Worm (Caenorhabditis elegans): Measurements from ENCODE around the gene clec-228.

DNA sequence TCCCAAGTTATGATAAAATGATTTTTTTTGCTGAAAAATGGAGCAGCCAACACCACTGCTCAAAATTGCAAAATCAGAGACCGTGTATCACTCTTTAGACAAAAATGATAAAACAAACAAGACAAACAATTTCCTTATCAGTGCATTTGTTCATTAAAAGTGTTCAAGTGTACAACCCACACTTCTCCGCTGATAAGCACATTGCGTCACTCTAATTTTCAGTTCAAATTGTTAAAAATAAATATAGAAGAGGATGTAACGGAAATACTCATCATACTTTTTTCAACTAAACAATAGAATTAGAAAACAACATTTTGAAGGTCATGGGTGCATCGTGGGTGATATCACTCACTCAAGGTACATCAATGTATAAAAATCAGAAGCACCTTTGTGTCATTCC is 20.6 kb downstream of the clec-228 start, which contains the start of gene nhr-291:
- TF ChIP-seq mel-28 (tag; optimal IDR thresholded peaks at IDR 0.05; ENCODE audit: borderline replicate concordance) (no peak), F39B2.1 (GFP tag; IDR thresholded peaks at IDR 0.05) (no peak)
